Fruit fly (Drosophila melanogaster) whole organism, embryonic: ENCODE measurements around the gene CG32040.

Source experiments
- Bteb2 ChIP-seq: fragments of 200-800 bp; sonication (Bioruptor generic); optimal IDR thresholded peaks from 2 replicates; lab custom pipeline; 2016; ENCODE audit warnings: missing biosample characterization, missing genetic modification characterization
- CG12942 ChIP-seq: fragments of 200-800 bp; sonication (Bioruptor generic); optimal IDR thresholded peaks from 3 replicates; lab custom pipeline; 2016; ENCODE audit warnings: missing biosample characterization, missing genetic modification characterization
- CG13894 ChIP-seq: fragments of 200-800 bp; sonication (Bioruptor generic); optimal IDR thresholded peaks from 3 replicates; lab custom pipeline; 2018; ENCODE audit warnings: missing biosample characterization, mild to moderate bottlenecking, missing genetic modification characterization, moderate library complexity
- CG14860 ChIP-seq: fragments of 200-800 bp; sonication (Bioruptor generic); IDR thresholded peaks from 3 replicates; pipeline ENCODE4 v1.3.6; 2022; ENCODE audit warnings: missing biosample characterization, missing genetic modification characterization; ENCODE audit not compliant: partially characterized antibody
- CG15514 ChIP-seq: fragments of 200-800 bp; sonication (Bioruptor generic); optimal IDR thresholded peaks from 3 replicates; lab custom pipeline; 2017; ENCODE audit warnings: missing biosample characterization, missing genetic modification characterization, mild to moderate bottlenecking, moderate library complexity, missing genetic modification reagents
- CG15696 ChIP-seq: fragments of 200-800 bp; sonication (Bioruptor generic); optimal IDR thresholded peaks from 2 replicates; lab custom pipeline; 2019; ENCODE audit warnings: missing biosample characterization, mild to moderate bottlenecking, missing genetic modification characterization, moderate library complexity
- CG16779 ChIP-seq: fragments of 200-800 bp; sonication (Bioruptor generic); IDR thresholded peaks from 2 replicates; pipeline ENCODE4 v1.3.6; 2022; ENCODE audit warnings: missing biosample characterization, missing genetic modification characterization
- CG17359 ChIP-seq: fragments of 200-800 bp; sonication (Bioruptor generic); optimal IDR thresholded peaks from 3 replicates; lab custom pipeline; 2018; ENCODE audit warnings: missing biosample characterization, mild to moderate bottlenecking, missing genetic modification characterization, moderate library complexity
- CG17385 ChIP-seq: fragments of 200-800 bp; sonication (Bioruptor generic); optimal IDR thresholded peaks from 3 replicates; lab custom pipeline; 2018; ENCODE audit warnings: missing biosample characterization, mild to moderate bottlenecking, missing genetic modification characterization
- CG17829 ChIP-seq: fragments of 200-800 bp; optimal IDR thresholded peaks from 2 replicates; lab custom pipeline; 2019; ENCODE audit warnings: missing biosample characterization, mild to moderate bottlenecking, missing genetic modification characterization, moderate library complexity
- CG1832 ChIP-seq: fragments of 200-800 bp; sonication (Bioruptor generic); optimal IDR thresholded peaks from 2 replicates; lab custom pipeline; 2017; ENCODE audit warnings: missing biosample characterization, mild to moderate bottlenecking, missing genetic modification characterization, inconsistent platforms
- CG18476 ChIP-seq: fragments of 200-800 bp; sonication (Bioruptor generic); optimal IDR thresholded peaks from 2 replicates; lab custom pipeline; 2016; ENCODE audit warnings: missing biosample characterization, mild to moderate bottlenecking, missing genetic modification characterization
- CG18764 ChIP-seq: fragments of 200-800 bp; sonication (Bioruptor generic); optimal IDR thresholded peaks from 3 replicates; lab custom pipeline; 2016; ENCODE audit warnings: missing biosample characterization, missing genetic modification characterization
- CG34376 ChIP-seq: fragments of 200-800 bp; sonication (Bioruptor generic); optimal IDR thresholded peaks from 2 replicates; lab custom pipeline; 2018; ENCODE audit warnings: missing biosample characterization, mild to moderate bottlenecking, missing genetic modification characterization
- CG4854 ChIP-seq: fragments of 200-800 bp; sonication (Bioruptor generic); optimal IDR thresholded peaks from 2 replicates; lab custom pipeline; 2016; ENCODE audit warnings: missing biosample characterization, missing genetic modification characterization, inconsistent platforms
- CG6254 ChIP-seq: fragments of 200-800 bp; sonication (Bioruptor generic); optimal IDR thresholded peaks from 3 replicates; lab custom pipeline; 2017; ENCODE audit warnings: mild to moderate bottlenecking, missing biosample characterization, missing genetic modification reagents, missing genetic modification characterization
- CG6654 ChIP-seq: fragments of 200-800 bp; sonication (Bioruptor generic); optimal IDR thresholded peaks from 2 replicates; lab custom pipeline; 2017; ENCODE audit warnings: missing biosample characterization, mild to moderate bottlenecking, missing genetic modification characterization
- CG6683 ChIP-seq: fragments of 200-800 bp; sonication (Bioruptor generic); optimal IDR thresholded peaks from 2 replicates; lab custom pipeline; 2017; ENCODE audit warnings: missing biosample characterization, mild to moderate bottlenecking, missing genetic modification characterization, missing genetic modification reagents
- CG7271 ChIP-seq: fragments of 200-800 bp; sonication (Bioruptor generic); optimal IDR thresholded peaks from 2 replicates; lab custom pipeline; 2018; ENCODE audit warnings: missing biosample characterization, mild to moderate bottlenecking, missing genetic modification characterization, moderate library complexity
- CG7963 ChIP-seq: fragments of 200-800 bp; sonication (Bioruptor generic); IDR thresholded peaks from 3 replicates; pipeline ENCODE4 v1.3.6; 2022; ENCODE audit warnings: missing biosample characterization, missing genetic modification characterization; ENCODE audit not compliant: partially characterized antibody
- CG8359 ChIP-seq: fragments of 200-800 bp; sonication (Bioruptor generic); optimal IDR thresholded peaks from 2 replicates; lab custom pipeline; 2017; ENCODE audit warnings: missing biosample characterization, mild to moderate bottlenecking, missing genetic modification characterization, borderline replicate concordance
- CrebB ChIP-seq: fragments of 200-800 bp; sonication (Bioruptor generic); optimal IDR thresholded peaks from 3 replicates; lab custom pipeline; 2018; ENCODE audit warnings: missing biosample characterization, mild to moderate bottlenecking, missing genetic modification characterization
- E2f2 ChIP-seq: fragments of 200-800 bp; sonication (Bioruptor generic); IDR thresholded peaks from 2 replicates; pipeline ENCODE4 v1.3.6; 2022; ENCODE audit warnings: missing biosample characterization, missing genetic modification characterization
- Eip74EF ChIP-seq, 2 experiments: fragments of 200-800 bp in 1 of 2; fragments of >200 bp in 1 of 2; sonication (Bioruptor generic) in 1 of 2; optimal IDR thresholded peaks; 2 replicates each; lab custom pipeline; 2017 to 2019; ENCODE audit warnings: missing biosample characterization in 2 of 2, missing genetic modification characterization in 2 of 2, mild to moderate bottlenecking in 1 of 2, moderate library complexity in 1 of 2
- Max ChIP-seq: fragments of 200-800 bp; sonication (Bioruptor generic); optimal IDR thresholded peaks from 2 replicates; lab custom pipeline; 2016; ENCODE audit warnings: missing biosample characterization, mild to moderate bottlenecking, missing genetic modification characterization
- Mrtf ChIP-seq: fragments of 200-800 bp; sonication (Bioruptor generic); IDR thresholded peaks from 3 replicates; pipeline ENCODE4 v1.3.6; 2022; ENCODE audit warnings: missing biosample characterization, missing genetic modification characterization
- Sox102F ChIP-seq: fragments of 200-800 bp; sonication (Bioruptor generic); optimal IDR thresholded peaks from 2 replicates; lab custom pipeline; 2018; ENCODE audit warnings: missing biosample characterization, mild to moderate bottlenecking, missing genetic modification characterization, moderate library complexity
- Stat92E ChIP-seq, 3 experiments: fragments of >200 bp in 2 of 3; fragments of 200-800 bp in 1 of 3; sonication (Bioruptor generic) in 1 of 3; optimal IDR thresholded peaks; 2 replicates each; lab custom pipeline; 2017 to 2019; ENCODE audit warnings: missing biosample characterization in 3 of 3, missing genetic modification characterization in 3 of 3, mild to moderate bottlenecking in 1 of 3, moderate library complexity in 1 of 3
- Xbp1 ChIP-seq: fragments of 200-800 bp; sonication (Bioruptor generic); optimal IDR thresholded peaks from 3 replicates; lab custom pipeline; 2016; ENCODE audit warnings: missing biosample characterization, mild to moderate bottlenecking, missing genetic modification characterization
- ab ChIP-seq: fragments of 200-800 bp; sonication (Bioruptor generic); optimal IDR thresholded peaks from 2 replicates; lab custom pipeline; 2016; ENCODE audit warnings: missing biosample characterization, missing genetic modification characterization
- ci ChIP-seq: fragments of 200-800 bp; sonication (Bioruptor generic); IDR thresholded peaks from 3 replicates; pipeline ENCODE4 v1.3.6; 2022; ENCODE audit warnings: missing biosample characterization, missing genetic modification characterization
- crp ChIP-seq, 2 experiments: fragments of 200-800 bp; sonication (Bioruptor generic); optimal IDR thresholded peaks; 2 replicates in 1 of 2; 3 replicates in 1 of 2; lab custom pipeline; 2017; ENCODE audit warnings: missing biosample characterization in 2 of 2, missing genetic modification characterization in 2 of 2, mild to moderate bottlenecking in 1 of 2, moderate library complexity in 1 of 2
- dati ChIP-seq: fragments of 200-800 bp; sonication (Bioruptor generic); IDR thresholded peaks from 2 replicates; pipeline ENCODE4 v1.3.6; 2022; ENCODE audit warnings: missing biosample characterization, missing genetic modification characterization
- disco-r ChIP-seq: fragments of 200-800 bp; sonication (Bioruptor generic); optimal IDR thresholded peaks from 2 replicates; lab custom pipeline; 2016; ENCODE audit warnings: missing biosample characterization, missing genetic modification characterization
- gcm ChIP-seq: fragments of 200-800 bp; sonication (Bioruptor generic); optimal IDR thresholded peaks from 2 replicates; lab custom pipeline; 2019; ENCODE audit warnings: missing biosample characterization, mild to moderate bottlenecking, missing genetic modification characterization, moderate library complexity
- gem ChIP-seq: fragments of 200-800 bp; sonication (Bioruptor generic); optimal IDR thresholded peaks from 2 replicates; lab custom pipeline; 2019; ENCODE audit warnings: missing biosample characterization, mild to moderate bottlenecking, missing genetic modification characterization, moderate library complexity
- inv ChIP-seq: fragments of 200-800 bp; sonication (Bioruptor generic); IDR thresholded peaks from 2 replicates; pipeline ENCODE4 v1.3.6; 2022; ENCODE audit warnings: missing biosample characterization, missing genetic modification characterization; ENCODE audit not compliant: partially characterized antibody
- jigr1 ChIP-seq: fragments of 200-800 bp; sonication (Bioruptor generic); IDR thresholded peaks from 3 replicates; pipeline ENCODE4 v1.3.6; 2022; ENCODE audit warnings: missing biosample characterization, missing genetic modification characterization
- onecut ChIP-seq: fragments of 200-800 bp; sonication (Bioruptor generic); IDR thresholded peaks from 2 replicates; pipeline ENCODE4 v1.3.6; 2022; ENCODE audit warnings: missing biosample characterization, missing genetic modification characterization
- pan ChIP-seq, 4 experiments: fragments of >200 bp in 3 of 4; fragments of 200-800 bp in 1 of 4; sonication (Bioruptor generic) in 1 of 4; optimal IDR thresholded peaks in 3 of 4; IDR thresholded peaks in 1 of 4; 2 replicates each; pipeline versions ENCODE4 v1.3.6 to Lab custom; 2017 to 2022; ENCODE audit warnings: missing biosample characterization in 2 of 4, missing genetic modification characterization in 2 of 4, mixed read lengths in 1 of 4
- ro ChIP-seq: fragments of 200-800 bp; sonication (Bioruptor generic); IDR thresholded peaks from 2 replicates; pipeline ENCODE4 v1.3.6; 2022; ENCODE audit warnings: missing biosample characterization, missing genetic modification characterization
- sima ChIP-seq: fragments of 200-800 bp; sonication (Bioruptor generic); optimal IDR thresholded peaks from 2 replicates; lab custom pipeline; 2016; ENCODE audit warnings: missing biosample characterization, missing genetic modification characterization
- slbo ChIP-seq: fragments of 200-800 bp; sonication (Bioruptor generic); IDR thresholded peaks from 2 replicates; pipeline ENCODE4 v1.3.6; 2022; ENCODE audit warnings: missing biosample characterization, missing genetic modification characterization
- sna ChIP-seq: fragments of 200-800 bp; sonication (Bioruptor generic); IDR thresholded peaks from 2 replicates; pipeline ENCODE4 v1.3.6; 2022; ENCODE audit warnings: missing biosample characterization, missing genetic modification characterization; ENCODE audit not compliant: partially characterized antibody
- ssp ChIP-seq: fragments of 200-800 bp; sonication (Bioruptor generic); IDR thresholded peaks from 2 replicates; pipeline ENCODE4 v1.3.6; 2022; ENCODE audit warnings: missing biosample characterization, missing genetic modification characterization
- sug ChIP-seq: fragments of 200-800 bp; optimal IDR thresholded peaks from 2 replicates; lab custom pipeline; 2019; ENCODE audit warnings: missing biosample characterization, mild to moderate bottlenecking, missing genetic modification characterization, moderate library complexity
- yki ChIP-seq: fragments of >200 bp; optimal IDR thresholded peaks from 3 replicates; lab custom pipeline; 2018
- zfh2 ChIP-seq: fragments of 200-800 bp; sonication (Bioruptor generic); optimal IDR thresholded peaks from 2 replicates; lab custom pipeline; 2016; ENCODE audit warnings: missing biosample characterization, missing genetic modification characterization

Gene CG32040

DNA sequence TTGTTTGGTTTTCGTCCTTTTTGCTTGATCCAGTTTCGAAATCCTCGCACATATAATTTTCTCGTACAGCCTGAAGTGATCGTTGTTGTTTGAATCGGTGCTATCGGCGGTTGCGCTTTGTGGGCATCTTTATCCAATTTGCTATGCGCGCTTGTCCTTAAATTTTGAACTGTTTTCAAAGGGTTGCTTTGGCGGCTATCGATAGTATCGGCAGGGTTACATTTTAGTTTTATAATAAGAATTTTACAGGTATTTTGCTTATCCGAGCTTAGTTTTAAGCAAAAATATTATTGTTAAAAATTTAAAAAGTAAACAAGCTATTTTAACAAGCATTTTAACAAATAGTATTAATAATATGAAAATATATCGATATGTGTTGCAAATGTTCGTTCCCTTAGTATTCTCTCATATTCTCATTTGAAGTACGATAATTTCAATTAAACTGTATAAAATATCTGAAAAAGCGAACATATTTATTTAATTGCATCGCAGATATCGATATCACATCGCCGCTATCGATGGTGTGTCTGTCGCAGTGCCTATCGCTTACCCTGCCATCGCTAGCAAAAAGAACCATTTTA lies 13.1 kb downstream of the CG32040 start, which contains the start of the genes Klp67A and CG4452 (continued):
- TF ChIP-seq Bteb2 (GFP tag; lab: Kevin White, UChicago) (peak; percentile 15), ro (no peak), CG1832 (GFP tag; lab: Kevin White, UChicago) (no peak), CG7963 (GFP tag; lab: Robert Waterston, UW) (peak; percentile 78), zfh2 (GFP tag; lab: Kevin White, UChicago) (peak; percentile 25), CG15514 (GFP tag; lab: Kevin White, UChicago) (peak; percentile 74), ab (GFP tag; lab: Kevin White, UChicago) (no peak), CG17829 (peak; percentile 71), CG14860 (peak; percentile 94), pan (optimal IDR thresholded peaks at IDR 0.05; lab: Kevin White, UChicago) (no peak), pan (GFP tag; optimal IDR thresholded peaks at IDR 0.05 in 1 of 2, IDR thresholded peaks at IDR 0.05 in 1 of 2) (peak in 1 of 2 experiments; percentile 5), CG4854 (GFP tag; lab: Kevin White, UChicago) (peak; percentile 17), crp (GFP tag; optimal IDR thresholded peaks at IDR 0.05; lab: Kevin White, UChicago) (peak in 1 of 2 experiments; percentile 27), CG13894 (peak; percentile 32), CrebB (tag; lab: Kevin White, UChicago) (no peak), CG12942 (peak; percentile 3), Stat92E (GFP tag; optimal IDR thresholded peaks at IDR 0.05; lab: Kevin White, UChicago) (no peak), dati (GFP tag; lab: Robert Waterston, UW) (no peak), yki (lab: Kevin White, UChicago) (no peak), Max (GFP tag; lab: Kevin White, UChicago) (peak; percentile 32), CG16779 (GFP tag; lab: Robert Waterston, UW) (no peak), E2f2 (GFP tag; lab: Robert Waterston, UW) (peak; percentile 69; the same call in 1 of the 2 replicates), CG6654 (GFP tag; lab: Kevin White, UChicago) (no peak), disco-r (GFP tag; lab: Kevin White, UChicago) (no peak), CG6254 (GFP tag; lab: Kevin White, UChicago) (no peak), CG17385 (GFP tag; lab: Kevin White, UChicago) (peak; percentile 5), slbo (GFP tag; lab: Robert Waterston, UW) (peak; percentile 50; the same call in 1 of the 2 replicates), CG15696 (tag; lab: Kevin White, UChicago) (peak; percentile 37), Xbp1 (GFP tag; lab: Kevin White, UChicago) (peak; percentile 43), gem (tag; lab: Kevin White, UChicago) (no peak), sima (GFP tag; lab: Kevin White, UChicago) (no peak), CG7271 (peak; percentile 31), Sox102F (GFP tag; lab: Kevin White, UChicago) (no peak), onecut (GFP tag; lab: Robert Waterston, UW) (no peak), sna (GFP tag; lab: Robert Waterston, UW) (peak; percentile 91), ssp (GFP tag; lab: Robert Waterston, UW) (peak; percentile 4; the same call in 1 of the 2 replicates), CG6683 (GFP tag; lab: Kevin White, UChicago) (no peak), CG17359 (tag; lab: Kevin White, UChicago) (peak; percentile 4), CG8359 (GFP tag; lab: Kevin White, UChicago) (no peak), Eip74EF (GFP tag; optimal IDR thresholded peaks at IDR 0.05; lab: Kevin White, UChicago) (no peak), CG18764 (GFP tag; lab: Kevin White, UChicago) (peak; percentile 17), Mrtf (GFP tag; lab: Robert Waterston, UW) (no peak), CG34376 (peak; percentile 5), CG18476 (GFP tag; lab: Kevin White, UChicago) (peak; percentile 37), ci (peak; percentile 44; the same call in 1 of the 3 replicates), gcm (GFP tag; lab: Kevin White, UChicago) (no peak), inv (peak; percentile 89), jigr1 (GFP tag; lab: Robert Waterston, UW) (no peak), sug (peak; percentile 53)
